Worm (Caenorhabditis elegans) whole organism, mixed stage, embryonic: ENCODE data around the gene xtr-2.

Source experiments
- M03D4.4 ChIP-seq: sonication (generic microtip); optimal IDR thresholded peaks from 2 replicates; lab custom pipeline; 2017; ENCODE audit warnings: mild to moderate bottlenecking, missing genetic modification characterization, missing compliant biosample characterization
- ceh-43 ChIP-seq: fragments of 200-800 bp; sonication (Bioruptor generic); optimal IDR thresholded peaks from 2 replicates; lab custom pipeline; 2018; ENCODE audit warnings: mild to moderate bottlenecking, missing genetic modification characterization, moderate library complexity, missing compliant biosample characterization
- ceh-83 ChIP-seq: fragments of 200-800 bp; sonication (Bioruptor generic); optimal IDR thresholded peaks from 2 replicates; lab custom pipeline; 2018; ENCODE audit warnings: mild to moderate bottlenecking, missing genetic modification characterization, missing compliant biosample characterization
- cnd-1 ChIP-seq: fragments of 200-800 bp; sonication (Bioruptor generic); optimal IDR thresholded peaks from 2 replicates; lab custom pipeline; 2018; ENCODE audit warnings: mild to moderate bottlenecking, missing genetic modification characterization, missing compliant biosample characterization
- drap-1 ChIP-seq: fragments of 200-800 bp; sonication (Bioruptor generic); optimal IDR thresholded peaks from 3 replicates; lab custom pipeline; 2018; ENCODE audit warnings: mild to moderate bottlenecking, missing genetic modification characterization, missing compliant biosample characterization
- elt-1 ChIP-seq: sonication (generic microtip); optimal IDR thresholded peaks from 2 replicates; lab custom pipeline; 2017; ENCODE audit warnings: missing genetic modification characterization, mild to moderate bottlenecking, missing compliant biosample characterization, antibody characterized with exemption, moderate library complexity, borderline replicate concordance; ENCODE audit not compliant: insufficient read depth
- elt-3 ChIP-seq: fragments of 150-350 bp; optimal IDR thresholded peaks from 2 replicates; lab custom pipeline; 2014; ENCODE audit warnings: missing biosample characterization, missing genetic modification characterization
- ham-2 ChIP-seq: fragments of 200-800 bp; sonication (Bioruptor generic); optimal IDR thresholded peaks from 2 replicates; lab custom pipeline; 2018; ENCODE audit warnings: mild to moderate bottlenecking, missing genetic modification characterization, missing compliant biosample characterization
- hlh-1 ChIP-seq: fragments of 150-350 bp; optimal IDR thresholded peaks from 2 replicates; lab custom pipeline; 2014; ENCODE audit warnings: missing biosample characterization, missing genetic modification reagents, missing genetic modification characterization
- lin-13 ChIP-seq: fragments of 150-350 bp; optimal IDR thresholded peaks from 2 replicates; lab custom pipeline; 2014; ENCODE audit warnings: missing biosample characterization, missing genetic modification characterization
- lin-32 ChIP-seq: fragments of 200-800 bp; sonication (Bioruptor generic); optimal IDR thresholded peaks from 2 replicates; lab custom pipeline; 2018; ENCODE audit warnings: mild to moderate bottlenecking, missing genetic modification characterization, missing compliant biosample characterization
- lsy-2 ChIP-seq: fragments of 150-350 bp; optimal IDR thresholded peaks from 2 replicates; lab custom pipeline; 2014; ENCODE audit warnings: missing biosample characterization, missing genetic modification characterization
- mep-1 ChIP-seq: fragments of 150-350 bp; optimal IDR thresholded peaks from 2 replicates; lab custom pipeline; 2017; ENCODE audit warnings: missing biosample characterization, missing genetic modification reagents, missing genetic modification characterization, inconsistent platforms
- mls-2 ChIP-seq: sonication (generic microtip); optimal IDR thresholded peaks from 2 replicates; lab custom pipeline; 2016; ENCODE audit warnings: mild to moderate bottlenecking, missing genetic modification characterization, moderate library complexity, missing compliant biosample characterization
- nhr-2 ChIP-seq: fragments of 150-350 bp; optimal IDR thresholded peaks from 2 replicates; lab custom pipeline; 2014; ENCODE audit warnings: missing biosample characterization, missing genetic modification characterization
- nhr-237 ChIP-seq: fragments of 150-350 bp; optimal IDR thresholded peaks from 2 replicates; lab custom pipeline; 2014; ENCODE audit warnings: missing biosample characterization, missing genetic modification characterization
- nhr-28 ChIP-seq: fragments of 150-350 bp; optimal IDR thresholded peaks from 2 replicates; lab custom pipeline; 2014; ENCODE audit warnings: missing biosample characterization, missing genetic modification characterization
- pha-4 ChIP-seq: fragments of 150-350 bp; optimal IDR thresholded peaks from 2 replicates; lab custom pipeline; 2018; ENCODE audit warnings: missing biosample characterization, missing genetic modification reagents, missing genetic modification characterization
- sem-2 ChIP-seq: fragments of 200-800 bp; sonication (Bioruptor generic); optimal IDR thresholded peaks from 2 replicates; lab custom pipeline; 2018; ENCODE audit warnings: mild to moderate bottlenecking, missing genetic modification characterization, missing compliant biosample characterization
- sptf-1 ChIP-seq: sonication (generic microtip); optimal IDR thresholded peaks from 2 replicates; lab custom pipeline; 2017; ENCODE audit warnings: mild to moderate bottlenecking, missing genetic modification characterization, moderate library complexity, missing compliant biosample characterization
- tbx-8 ChIP-seq: fragments of 200-800 bp; sonication (Bioruptor generic); optimal IDR thresholded peaks from 2 replicates; lab custom pipeline; 2018; ENCODE audit warnings: mild to moderate bottlenecking, missing genetic modification characterization, moderate library complexity, missing compliant biosample characterization
- unc-120 ChIP-seq: sonication (generic microtip); optimal IDR thresholded peaks from 2 replicates; lab custom pipeline; 2017; ENCODE audit warnings: missing genetic modification characterization, missing compliant biosample characterization; ENCODE audit not compliant: poor library complexity, severe bottlenecking
- unc-39 ChIP-seq: fragments of 150-350 bp; optimal IDR thresholded peaks from 2 replicates; lab custom pipeline; 2014; ENCODE audit warnings: missing biosample characterization, missing genetic modification characterization
- unc-62 ChIP-seq: fragments of 150-350 bp; optimal IDR thresholded peaks from 2 replicates; lab custom pipeline; 2014; ENCODE audit warnings: missing biosample characterization, missing genetic modification reagents, missing genetic modification characterization
- zip-8 ChIP-seq: fragments of 150-350 bp; optimal IDR thresholded peaks from 2 replicates; lab custom pipeline; 2014; ENCODE audit warnings: missing biosample characterization, missing genetic modification characterization
- ztf-11 ChIP-seq: fragments of 150-350 bp; optimal IDR thresholded peaks from 2 replicates; lab custom pipeline; 2014; ENCODE audit warnings: missing biosample characterization, missing genetic modification characterization

The xtr-2 gene

ce11 chrX:12343279-12343678 lies 27.9 kb downstream of the xtr-2 start, which contains the start of the genes nspc-9 and nspc-10:
Gene nspc-9, minus strand, starts transcription at chrX:12343379.
Gene nspc-10, plus strand, starts transcription at chrX:12343609.
- no peak for TF ChIP-seq lsy-2 (tag; lab: Kevin White, UChicago)
- no peak for TF ChIP-seq sptf-1 (tag; lab: Kevin White, UChicago)
- TF ChIP-seq hlh-1 (tag; lab: Kevin White, UChicago), result no peak
- no peak for TF ChIP-seq zip-8 (tag; lab: Kevin White, UChicago)
- TF ChIP-seq mep-1 (tag; lab: Kevin White, UChicago), result no peak
- no peak for TF ChIP-seq sem-2 (GFP tag; lab: Kevin White, UChicago)
- no peak for TF ChIP-seq lin-32 (GFP tag; lab: Kevin White, UChicago)
- no peak for TF ChIP-seq ceh-43 (GFP tag; lab: Kevin White, UChicago)
- no peak for TF ChIP-seq ceh-83
- no peak for TF ChIP-seq nhr-2 (tag; lab: Kevin White, UChicago)
- no peak for TF ChIP-seq tbx-8 (GFP tag; lab: Kevin White, UChicago)
- TF ChIP-seq nhr-28 (tag; lab: Kevin White, UChicago), result no peak
- TF ChIP-seq, all 35 proteins: peak for 0

ce11 chrX:12346729-12347128 lies 31.4 kb downstream of the xtr-2 start, which contains the start of gene F42F12.11:
Gene F42F12.11, plus strand, starts transcription at chrX:12347029.
- TF ChIP-seq mep-1 (tag; lab: Kevin White, UChicago), result no peak

ce11 chrX:12347822-12348221 lies 32.5 kb downstream of the xtr-2 start:
- peak; percentile 23 for TF ChIP-seq unc-120 (tag; lab: Kevin White, UChicago)
- peak; percentile 13 for TF ChIP-seq drap-1 (GFP tag; lab: Kevin White, UChicago)
- no peak for TF ChIP-seq unc-62 (GFP tag; lab: Kevin White, UChicago)
- TF ChIP-seq ceh-83, result no peak
- TF ChIP-seq M03D4.4 (tag; lab: Kevin White, UChicago), result peak; percentile 39

- TF ChIP-seq cnd-1 (tag; lab: Kevin White, UChicago) (no peak), ztf-11 (tag; lab: Kevin White, UChicago) (no peak), elt-1 (tag; lab: Kevin White, UChicago) (no peak)
These were observed 33.0 kb downstream of the xtr-2 start, which contains the start of gene F42F12.14 for ce11 chrX:12348329-12348728. Gene F42F12.14, plus strand, starts transcription at chrX:12348629.

- TF ChIP-seq unc-62 (GFP tag; lab: Kevin White, UChicago) (no peak), pha-4 (tag; lab: Kevin White, UChicago) (peak; percentile 3)
- TF ChIP-seq, all 35 proteins: peak for 1
These were observed 34.8 kb downstream of the xtr-2 start, which contains the start of gene F42F12.3 for ce11 chrX:12350207-12350606. Gene F42F12.3, plus strand, starts transcription at chrX:12350578.

- TF ChIP-seq pha-4 (tag; lab: Kevin White, UChicago), result no peak
- no peak for TF ChIP-seq lin-13 (tag; lab: Kevin White, UChicago)
- no peak for TF ChIP-seq nhr-2 (tag; lab: Kevin White, UChicago)
- TF ChIP-seq mep-1 (tag; lab: Kevin White, UChicago), result no peak
- no peak for TF ChIP-seq hlh-1 (tag; lab: Kevin White, UChicago)
- no peak for TF ChIP-seq nhr-237 (tag; lab: Kevin White, UChicago)
- TF ChIP-seq ceh-43 (GFP tag; lab: Kevin White, UChicago), result no peak
- no peak for TF ChIP-seq unc-120 (tag; lab: Kevin White, UChicago)
- TF ChIP-seq mls-2 (tag; lab: Kevin White, UChicago), result no peak
- TF ChIP-seq zip-8 (tag; lab: Kevin White, UChicago), result no peak
- TF ChIP-seq sem-2 (GFP tag; lab: Kevin White, UChicago), result no peak
- no peak for TF ChIP-seq elt-3 (tag; lab: Kevin White, UChicago)
- no peak for TF ChIP-seq sptf-1 (tag; lab: Kevin White, UChicago)
- TF ChIP-seq ham-2 (GFP tag; lab: Kevin White, UChicago), result no peak
- no peak for TF ChIP-seq ztf-11 (tag; lab: Kevin White, UChicago)
- no peak for TF ChIP-seq M03D4.4 (tag; lab: Kevin White, UChicago)
- no peak for TF ChIP-seq drap-1 (GFP tag; lab: Kevin White, UChicago)
- no peak for TF ChIP-seq ceh-83
- no peak for TF ChIP-seq unc-39 (tag; lab: Kevin White, UChicago)
- TF ChIP-seq, all 35 proteins: peak for 0
These were observed 37.5 kb downstream of the xtr-2 start, which contains the start of gene F42F12.4 for ce11 chrX:12352872-12353271. Gene F42F12.4, minus strand, starts transcription at chrX:12352947.
